Worm (Caenorhabditis elegans) whole organism, young adult: ENCODE data around the gene B0024.15.

Experiments used
- B0019.2 ChIP-seq: fragments of 200-800 bp; sonication (Bioruptor generic); conservative IDR thresholded peaks from 2 replicates; pipeline ENCODE4 v1.3.6; 2022; ENCODE audit warnings: missing genetic modification reagents, missing genetic modification characterization, missing compliant biosample characterization
- B0261.1 ChIP-seq: sonication (generic microtip); optimal IDR thresholded peaks from 2 replicates; lab custom pipeline; 2016; ENCODE audit warnings: mild to moderate bottlenecking, missing genetic modification characterization, moderate library complexity, missing compliant biosample characterization
- C06A6.2 ChIP-seq: fragments of 200-800 bp; sonication (Bioruptor generic); conservative IDR thresholded peaks from 2 replicates; pipeline ENCODE4 v1.3.6; 2022; ENCODE audit warnings: missing genetic modification characterization, missing compliant biosample characterization
- D2030.7 ChIP-seq: fragments of 200-800 bp; sonication (Bioruptor generic); IDR thresholded peaks from 2 replicates; pipeline ENCODE4 v1.3.6; 2022; ENCODE audit warnings: missing genetic modification reagents, missing genetic modification characterization, missing compliant biosample characterization
- F22D6.2 ChIP-seq: sonication (generic microtip); optimal IDR thresholded peaks from 2 replicates; lab custom pipeline; 2016; ENCODE audit warnings: mild to moderate bottlenecking, missing genetic modification characterization, missing compliant biosample characterization
- F23B12.7 ChIP-seq: sonication (generic microtip); optimal IDR thresholded peaks from 2 replicates; lab custom pipeline; 2017; ENCODE audit warnings: missing genetic modification characterization, mild to moderate bottlenecking, missing compliant biosample characterization, antibody characterized with exemption, moderate library complexity; ENCODE audit not compliant: insufficient read depth
- F37B4.10 ChIP-seq: fragments of 200-800 bp; sonication (Bioruptor generic); IDR thresholded peaks from 2 replicates; pipeline ENCODE4 v1.3.6; 2022; ENCODE audit warnings: missing genetic modification characterization, missing compliant biosample characterization
- K12H6.12 ChIP-seq: fragments of 200-800 bp; sonication (Bioruptor generic); optimal IDR thresholded peaks from 2 replicates; lab custom pipeline; 2018; ENCODE audit warnings: mild to moderate bottlenecking, missing genetic modification characterization, missing compliant biosample characterization
- Y67H2A.10 ChIP-seq: fragments of 200-800 bp; sonication (Bioruptor generic); conservative IDR thresholded peaks from 2 replicates; pipeline ENCODE4 v1.3.6; 2022; ENCODE audit warnings: missing genetic modification reagents, missing genetic modification characterization, missing compliant biosample characterization
- Y79H2A.3 ChIP-seq: fragments of 200-800 bp; sonication (Bioruptor generic); conservative IDR thresholded peaks from 2 replicates; pipeline ENCODE4 v1.3.6; 2022; ENCODE audit warnings: missing genetic modification reagents, missing genetic modification characterization, missing compliant biosample characterization
- Y95B8A.8 ChIP-seq: fragments of 200-800 bp; sonication (Bioruptor generic); IDR thresholded peaks from 2 replicates; pipeline ENCODE4 v1.3.6; 2022; ENCODE audit warnings: missing genetic modification reagents, missing genetic modification characterization, missing compliant biosample characterization
- ZK185.1 ChIP-seq: sonication (generic microtip); optimal IDR thresholded peaks from 2 replicates; lab custom pipeline; 2016; ENCODE audit warnings: mild to moderate bottlenecking, missing genetic modification characterization, missing compliant biosample characterization; ENCODE audit not compliant: poor library complexity, severe bottlenecking
- aptf-3 ChIP-seq: fragments of 200-800 bp; sonication (Bioruptor generic); IDR thresholded peaks from 2 replicates; pipeline ENCODE4 v1.3.6; 2022; ENCODE audit warnings: missing genetic modification characterization, missing compliant biosample characterization
- atf-7 ChIP-seq: sonication (generic microtip); optimal IDR thresholded peaks from 2 replicates; lab custom pipeline; 2017; ENCODE audit warnings: mild to moderate bottlenecking, missing genetic modification characterization, missing compliant biosample characterization
- attf-6 ChIP-seq: fragments of 200-800 bp; sonication (Bioruptor generic); IDR thresholded peaks from 2 replicates; pipeline ENCODE4 v1.3.6; 2022; ENCODE audit warnings: missing genetic modification reagents, missing genetic modification characterization, missing compliant biosample characterization
- bed-1 ChIP-seq: fragments of 200-800 bp; sonication (Bioruptor generic); IDR thresholded peaks from 2 replicates; pipeline ENCODE4 v1.3.6; 2022; ENCODE audit warnings: missing genetic modification reagents, missing genetic modification characterization, missing compliant biosample characterization
- bed-2 ChIP-seq: fragments of 200-800 bp; sonication (Bioruptor generic); IDR thresholded peaks from 2 replicates; pipeline ENCODE4 v1.3.6; 2022; ENCODE audit warnings: missing genetic modification reagents, missing genetic modification characterization, missing compliant biosample characterization
- ccch-3 ChIP-seq: fragments of 200-800 bp; sonication (Bioruptor generic); optimal IDR thresholded peaks from 2 replicates; lab custom pipeline; 2018; ENCODE audit warnings: mild to moderate bottlenecking, missing genetic modification characterization, missing compliant biosample characterization
- cebp-2 ChIP-seq: fragments of 200-800 bp; sonication (Bioruptor generic); IDR thresholded peaks from 2 replicates; pipeline ENCODE4 v1.3.6; 2022; ENCODE audit warnings: missing genetic modification characterization, missing compliant biosample characterization
- ceh-40 ChIP-seq: fragments of 200-800 bp; sonication (Bioruptor generic); IDR thresholded peaks from 2 replicates; pipeline ENCODE4 v1.3.6; 2022; ENCODE audit warnings: missing genetic modification characterization, missing compliant biosample characterization
- die-1 ChIP-seq: sonication (generic microtip); optimal IDR thresholded peaks from 2 replicates; lab custom pipeline; 2016; ENCODE audit warnings: missing genotype, mild to moderate bottlenecking, missing genetic modification characterization, missing compliant biosample characterization
- dox-1 ChIP-seq: fragments of 200-800 bp; sonication (Bioruptor generic); IDR thresholded peaks from 2 replicates; pipeline ENCODE4 v1.3.6; 2022; ENCODE audit warnings: missing genetic modification reagents, missing genetic modification characterization, missing compliant biosample characterization
- ets-4 ChIP-seq: fragments of 200-800 bp; sonication (Bioruptor generic); optimal IDR thresholded peaks from 2 replicates; lab custom pipeline; 2018; ENCODE audit warnings: mild to moderate bottlenecking, missing genetic modification characterization, missing compliant biosample characterization
- gei-17 ChIP-seq: fragments of 200-800 bp; sonication (Bioruptor generic); optimal IDR thresholded peaks from 2 replicates; lab custom pipeline; 2018; ENCODE audit warnings: mild to moderate bottlenecking, missing genetic modification characterization, missing compliant biosample characterization
- hmg-20 ChIP-seq: fragments of 200-800 bp; sonication (Bioruptor generic); IDR thresholded peaks from 2 replicates; pipeline ENCODE4 v1.3.6; 2022; ENCODE audit warnings: missing genetic modification reagents, missing genetic modification characterization, missing compliant biosample characterization
- hrde-1 ChIP-seq: sonication (generic microtip); optimal IDR thresholded peaks from 2 replicates; lab custom pipeline; 2016; ENCODE audit warnings: missing genetic modification characterization, mild to moderate bottlenecking, missing compliant biosample characterization, moderate library complexity, missing genotype, missing genetic modification reagents, borderline replicate concordance
- hsf-1 ChIP-seq: fragments of 200-800 bp; sonication (Bioruptor generic); IDR thresholded peaks from 2 replicates; pipeline ENCODE4 v1.3.6; 2022; ENCODE audit warnings: missing genetic modification reagents, missing genetic modification characterization, missing compliant biosample characterization
- lir-1 ChIP-seq: fragments of 200-800 bp; sonication (Bioruptor generic); conservative IDR thresholded peaks from 2 replicates; pipeline ENCODE4 v1.3.6; 2022; ENCODE audit warnings: missing genetic modification reagents, missing genetic modification characterization, missing compliant biosample characterization
- madf-3 ChIP-seq: fragments of 200-800 bp; sonication (Bioruptor generic); IDR thresholded peaks from 2 replicates; pipeline ENCODE4 v1.3.6; 2022; ENCODE audit warnings: missing genetic modification reagents, missing genetic modification characterization, missing compliant biosample characterization
- madf-6 ChIP-seq: fragments of 200-800 bp; sonication (Bioruptor generic); IDR thresholded peaks from 2 replicates; pipeline ENCODE4 v1.3.6; 2022; ENCODE audit warnings: missing genetic modification reagents, missing genetic modification characterization, missing compliant biosample characterization
- madf-8 ChIP-seq: fragments of 200-800 bp; sonication (Bioruptor generic); conservative IDR thresholded peaks from 2 replicates; pipeline ENCODE4 v1.3.6; 2022; ENCODE audit warnings: missing genetic modification reagents, missing genetic modification characterization, missing compliant biosample characterization
- nhr-179 ChIP-seq: sonication (generic microtip); optimal IDR thresholded peaks from 2 replicates; lab custom pipeline; 2016; ENCODE audit warnings: mild to moderate bottlenecking, missing genetic modification characterization, missing compliant biosample characterization
- pbrm-1 ChIP-seq: fragments of 200-800 bp; sonication (Bioruptor generic); IDR thresholded peaks from 2 replicates; pipeline ENCODE4 v1.3.6; 2022; ENCODE audit warnings: missing genetic modification reagents, missing genetic modification characterization, missing compliant biosample characterization
- pha-4 ChIP-seq: fragments of 150-350 bp; sonication (generic microtip); optimal IDR thresholded peaks from 2 replicates; lab custom pipeline; 2014; ENCODE audit warnings: missing biosample characterization, missing genetic modification reagents, missing genetic modification characterization
- rcor-1 ChIP-seq: fragments of 200-800 bp; sonication (Bioruptor generic); IDR thresholded peaks from 2 replicates; pipeline ENCODE4 v1.3.6; 2022; ENCODE audit warnings: missing genetic modification reagents, missing genetic modification characterization, missing compliant biosample characterization
- sdz-38 ChIP-seq: sonication (generic microtip); optimal IDR thresholded peaks from 2 replicates; lab custom pipeline; 2016; ENCODE audit warnings: missing genotype, missing genetic modification characterization, missing compliant biosample characterization
- snpc-4 ChIP-seq, 5 experiments: fragments of 150-350 bp in 1 of 5; sonication (generic microtip) in 4 of 5; optimal IDR thresholded peaks; 2 replicates each; lab custom pipeline; 2014 to 2018; ENCODE audit warnings: missing genetic modification characterization in 5 of 5, missing biosample characterization in 3 of 5, antibody characterized with exemption in 2 of 5, mild to moderate bottlenecking in 2 of 5, missing compliant biosample characterization in 2 of 5, missing genotype in 2 of 5, moderate library complexity in 2 of 5, missing genetic modification reagents in 1 of 5
- sptf-2 ChIP-seq: fragments of 200-800 bp; sonication (Bioruptor generic); optimal IDR thresholded peaks from 2 replicates; lab custom pipeline; 2018; ENCODE audit warnings: mild to moderate bottlenecking, missing genetic modification characterization, missing compliant biosample characterization
- tlf-1 ChIP-seq: fragments of 200-800 bp; sonication (Bioruptor generic); optimal IDR thresholded peaks from 2 replicates; lab custom pipeline; 2018; ENCODE audit warnings: mild to moderate bottlenecking, missing genetic modification characterization, missing compliant biosample characterization
- unc-130 ChIP-seq: sonication (generic microtip); optimal IDR thresholded peaks from 2 replicates; lab custom pipeline; 2016; ENCODE audit warnings: missing genetic modification reagents, missing genetic modification characterization, missing compliant biosample characterization
- zim-3 ChIP-seq: sonication (generic microtip); optimal IDR thresholded peaks from 2 replicates; lab custom pipeline; 2017; ENCODE audit warnings: mild to moderate bottlenecking, missing genetic modification characterization, moderate library complexity, missing compliant biosample characterization
- ztf-22 ChIP-seq: fragments of 200-800 bp; sonication (Bioruptor generic); optimal IDR thresholded peaks from 2 replicates; lab custom pipeline; 2018; ENCODE audit warnings: mild to moderate bottlenecking, missing genetic modification characterization, moderate library complexity, missing compliant biosample characterization
- ztf-28 ChIP-seq: fragments of 200-800 bp; sonication (Bioruptor generic); IDR thresholded peaks from 2 replicates; pipeline ENCODE4 v1.3.6; 2022; ENCODE audit warnings: missing genetic modification reagents, missing genetic modification characterization, missing compliant biosample characterization
- ztf-3 ChIP-seq: fragments of 200-800 bp; sonication (Bioruptor generic); optimal IDR thresholded peaks from 2 replicates; lab custom pipeline; 2018; ENCODE audit warnings: mild to moderate bottlenecking, missing genetic modification characterization, missing compliant biosample characterization

Gene B0024.15

DNA sequence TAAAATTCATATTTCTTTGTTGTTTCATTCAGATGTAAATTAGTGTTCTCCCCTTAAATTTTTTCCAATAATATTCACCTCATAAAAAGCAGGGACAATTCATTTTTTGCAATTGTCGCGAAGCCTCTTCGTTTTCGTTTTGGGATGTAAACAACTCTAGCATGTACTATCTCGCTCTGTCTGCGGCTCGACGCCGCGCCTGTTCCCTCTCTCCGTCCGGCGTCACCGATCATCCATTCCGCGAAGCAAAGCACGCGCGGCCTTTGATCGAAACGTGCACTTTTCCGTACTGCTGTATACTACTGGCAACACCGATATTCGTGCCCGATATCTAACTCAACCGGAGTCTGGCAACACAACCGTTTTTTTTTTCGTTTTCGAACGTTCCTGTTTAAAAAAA lies 42.9 kb upstream of the B0024.15 start (continued):
- no peak for TF ChIP-seq snpc-4 (GFP tag; optimal IDR thresholded peaks at IDR 0.05; lab: Kevin White, UChicago)
- TF ChIP-seq snpc-4 (tag; optimal IDR thresholded peaks at IDR 0.05; lab: Kevin White, UChicago), result no peak
- no peak for TF ChIP-seq unc-130
- TF ChIP-seq hrde-1 (tag; lab: Kevin White, UChicago), result no peak
- no peak for TF ChIP-seq hsf-1 (GFP tag; lab: Robert Waterston, UW)
- TF ChIP-seq sptf-2 (GFP tag; lab: Kevin White, UChicago), result no peak
- no peak for TF ChIP-seq madf-3 (GFP tag; lab: Robert Waterston, UW)
- TF ChIP-seq die-1 (tag; lab: Kevin White, UChicago), result no peak
- no peak; the same call in 1 of the 2 replicates for TF ChIP-seq ztf-28
- no peak for TF ChIP-seq attf-6
- no peak for TF ChIP-seq madf-8
- TF ChIP-seq ztf-3 (GFP tag; lab: Kevin White, UChicago), result no peak
- no peak for TF ChIP-seq bed-2 (GFP tag; lab: Robert Waterston, UW)
- no peak for TF ChIP-seq ztf-22 (GFP tag; lab: Kevin White, UChicago)
- TF ChIP-seq B0019.2 (GFP tag; lab: Robert Waterston, UW), result no peak
- TF ChIP-seq K12H6.12 (tag; lab: Kevin White, UChicago), result no peak
- TF ChIP-seq sdz-38 (tag; lab: Kevin White, UChicago), result no peak
- TF ChIP-seq gei-17 (GFP tag; lab: Kevin White, UChicago), result no peak
- TF ChIP-seq Y95B8A.8, result no peak
- TF ChIP-seq atf-7 (tag; lab: Kevin White, UChicago), result no peak
- TF ChIP-seq F23B12.7, result no peak
- no peak for TF ChIP-seq tlf-1 (GFP tag; lab: Kevin White, UChicago)
- no peak for TF ChIP-seq B0261.1
- no peak for TF ChIP-seq nhr-179 (tag; lab: Kevin White, UChicago)
- TF ChIP-seq zim-3 (tag; lab: Kevin White, UChicago), result no peak
- no peak for TF ChIP-seq ets-4 (GFP tag; lab: Kevin White, UChicago)
- no peak for TF ChIP-seq F37B4.10 (GFP tag; lab: Robert Waterston, UW)
- TF ChIP-seq C06A6.2 (GFP tag; lab: Robert Waterston, UW), result no peak
- TF ChIP-seq madf-6 (GFP tag; lab: Robert Waterston, UW), result no peak
- 0 out of 2 replicates have a peak, but pooled peaks have one; percentile 5 for TF ChIP-seq D2030.7 (GFP tag; lab: Robert Waterston, UW)
- TF ChIP-seq dox-1 (GFP tag; lab: Robert Waterston, UW), result 0 out of 2 replicates have a peak, but pooled peaks have one; percentile 9
- no peak for TF ChIP-seq ccch-3 (GFP tag; lab: Kevin White, UChicago)
- no peak for TF ChIP-seq pbrm-1 (GFP tag; lab: Robert Waterston, UW)
- TF ChIP-seq F22D6.2 (tag; lab: Kevin White, UChicago), result no peak
- TF ChIP-seq aptf-3 (GFP tag; lab: Robert Waterston, UW), result no peak
- TF ChIP-seq cebp-2, result no peak
- no peak for TF ChIP-seq hmg-20 (GFP tag; lab: Robert Waterston, UW)
- no peak for TF ChIP-seq rcor-1
- TF ChIP-seq ZK185.1, result no peak
- TF ChIP-seq Y79H2A.3, result no peak
- no peak for TF ChIP-seq lir-1 (GFP tag; lab: Robert Waterston, UW)
- 0 out of 2 replicates have a peak, but pooled peaks have one; percentile 48 for TF ChIP-seq ceh-40 (GFP tag; lab: Robert Waterston, UW)
- TF ChIP-seq pha-4, result no peak
- no peak for TF ChIP-seq Y67H2A.10
- no peak for TF ChIP-seq bed-1
